Worm (Caenorhabditis elegans) whole organism, mixed stage, embryonic: ENCODE results near the gene T21B6.3.
A peak's percentile ranks its signal among the peaks of the same experiment; 100 is the strongest.

Source experiments
- elt-3 ChIP-seq: fragments of 150-350 bp; optimal IDR thresholded peaks from 2 replicates; lab custom pipeline; 2014; ENCODE audit warnings: missing biosample characterization, missing genetic modification characterization
- flh-1 ChIP-seq: fragments of 200-800 bp; sonication (Bioruptor generic); optimal IDR thresholded peaks from 2 replicates; lab custom pipeline; 2018; ENCODE audit warnings: mild to moderate bottlenecking, missing genetic modification characterization, moderate library complexity, missing compliant biosample characterization
- ham-2 ChIP-seq: fragments of 200-800 bp; sonication (Bioruptor generic); optimal IDR thresholded peaks from 2 replicates; lab custom pipeline; 2018; ENCODE audit warnings: mild to moderate bottlenecking, missing genetic modification characterization, missing compliant biosample characterization
- hlh-1 ChIP-seq: fragments of 150-350 bp; optimal IDR thresholded peaks from 2 replicates; lab custom pipeline; 2014; ENCODE audit warnings: missing biosample characterization, missing genetic modification reagents, missing genetic modification characterization
- nhr-237 ChIP-seq: fragments of 150-350 bp; optimal IDR thresholded peaks from 2 replicates; lab custom pipeline; 2014; ENCODE audit warnings: missing biosample characterization, missing genetic modification characterization
- ztf-11 ChIP-seq: fragments of 150-350 bp; optimal IDR thresholded peaks from 2 replicates; lab custom pipeline; 2014; ENCODE audit warnings: missing biosample characterization, missing genetic modification characterization

- TF ChIP-seq elt-3 (no peak), flh-1 (GFP tag; lab: Kevin White, UChicago) (no peak), hlh-1 (tag; lab: Kevin White, UChicago) (no peak), nhr-237 (no peak), ham-2 (GFP tag; lab: Kevin White, UChicago) (peak; percentile 32), ztf-11 (tag; lab: Kevin White, UChicago) (no peak)
These were observed 16.7 kb downstream of the T21B6.3 start for ce11 chrX:10932087-10932486.
